Worm (Caenorhabditis elegans): ENCODE data around the gene K09C8.2.

Gene K09C8.2

DNA sequence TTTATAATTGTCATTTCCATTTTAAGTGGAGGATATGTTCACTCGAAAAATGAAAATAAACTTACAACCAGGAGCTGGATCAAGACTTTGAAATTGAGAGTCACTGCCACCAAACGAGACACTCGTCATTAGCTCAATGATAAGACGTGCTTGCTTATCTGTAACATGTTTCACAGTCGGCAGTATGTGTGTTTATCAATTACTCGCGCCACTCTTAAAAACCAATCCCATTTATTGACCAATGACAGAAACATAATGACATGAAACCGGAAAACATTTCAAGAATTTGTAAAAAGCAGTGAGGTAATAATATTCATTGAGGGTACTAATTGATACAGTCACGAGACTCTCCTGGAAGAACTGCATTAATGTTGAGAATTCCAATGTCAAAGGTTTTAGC lies 48.8 kb downstream of the K09C8.2 start, which contains the start of gene del-5:
del-5 (minus strand) TSS at position 130 of the 400 bp plus-strand sequence.
- TF ChIP-seq dao-5 (tag; optimal IDR thresholded peaks at IDR 0.05) (no peak), him-1 (tag; optimal IDR thresholded peaks at IDR 0.05) (no peak), W03F9.2 (tag; optimal IDR thresholded peaks at IDR 0.05) (no peak)

DNA sequence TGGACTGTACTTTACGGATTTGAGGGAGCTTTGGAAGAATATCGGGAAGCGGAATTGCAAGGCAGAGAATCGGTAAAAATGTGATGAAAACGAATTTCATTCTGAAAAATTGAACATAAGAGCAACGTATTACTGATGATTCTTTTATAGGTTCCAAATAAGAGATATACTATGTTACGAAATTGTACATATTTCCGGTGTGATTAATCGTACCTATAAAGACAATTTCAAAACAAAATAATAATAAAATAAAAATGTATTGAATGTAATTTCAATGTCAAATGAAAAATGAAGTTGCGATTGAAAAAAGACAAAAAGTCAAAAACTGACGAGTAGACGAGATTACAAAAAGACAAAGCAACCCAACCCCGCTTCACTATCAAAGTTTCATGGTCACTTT lies 49.7 kb downstream of the K09C8.2 start, which contains the start of gene ttr-31:
ttr-31 (minus strand) TSS at position 101 of the 400 bp plus-strand sequence.
- TF ChIP-seq W03F9.2 (tag; optimal IDR thresholded peaks at IDR 0.05) (no peak), dao-5 (tag; optimal IDR thresholded peaks at IDR 0.05) (no peak), him-1 (tag; optimal IDR thresholded peaks at IDR 0.05) (no peak)

All from whole organism, L4/young adult.